Fruit fly (Drosophila melanogaster) whole organism, embryonic: ENCODE measurements around the gene Rnp4F.

Experiments
- CG17829 ChIP-seq: fragments of 200-800 bp; optimal IDR thresholded peaks from 2 replicates; lab custom pipeline; 2019; ENCODE audit warnings: missing biosample characterization, mild to moderate bottlenecking, missing genetic modification characterization, moderate library complexity
- CG9876 ChIP-seq: fragments of 200-800 bp; sonication (Bioruptor generic); optimal IDR thresholded peaks from 2 replicates; lab custom pipeline; 2016; ENCODE audit warnings: missing biosample characterization, missing genetic modification characterization
- Nf-YA ChIP-seq: fragments of 200-800 bp; sonication (Bioruptor generic); IDR thresholded peaks from 2 replicates; pipeline ENCODE4 v1.3.6; 2022; ENCODE audit warnings: missing biosample characterization, missing genetic modification characterization
- ssp ChIP-seq: fragments of 200-800 bp; sonication (Bioruptor generic); IDR thresholded peaks from 2 replicates; pipeline ENCODE4 v1.3.6; 2022; ENCODE audit warnings: missing biosample characterization, missing genetic modification characterization
- toy ChIP-seq: fragments of 200-800 bp; sonication (Bioruptor generic); IDR thresholded peaks from 2 replicates; pipeline ENCODE4 v1.3.6; 2022; ENCODE audit warnings: missing biosample characterization, missing genetic modification characterization

DNA sequence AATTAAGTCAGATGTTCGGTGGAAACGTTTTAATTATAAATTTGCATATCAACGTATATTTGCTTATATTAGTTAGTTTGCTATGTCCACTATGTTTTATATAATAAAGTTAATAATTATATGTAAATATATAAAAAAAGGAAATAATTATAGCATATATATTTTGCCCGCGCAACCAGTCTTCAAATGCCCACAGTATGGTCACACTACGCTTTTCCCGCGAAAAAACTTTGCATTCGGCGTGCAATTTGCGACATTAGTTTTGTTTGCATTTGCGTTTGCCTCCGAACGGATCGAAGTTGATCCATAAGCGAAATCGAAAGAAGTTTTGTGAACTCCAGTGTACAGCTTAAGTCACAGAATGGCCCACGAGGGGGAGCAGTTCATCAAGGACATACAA, 1.1 kb upstream of the Rnp4F start, which contains the start of gene Mcm3:
- TF ChIP-seq ssp (no peak), toy (GFP tag; lab: Robert Waterston, UW) (no peak), Nf-YA (GFP tag; lab: Robert Waterston, UW) (no peak), CG9876 (GFP tag; lab: Kevin White, UChicago) (no peak), CG17829 (tag; lab: Kevin White, UChicago) (no peak)
